Fruit fly (Drosophila melanogaster) whole organism, prepupa: Measurements from ENCODE around the gene CG18666.

Experiments
- CG10631 ChIP-seq: fragments of 200-800 bp; sonication (Bioruptor generic); optimal IDR thresholded peaks from 2 replicates; lab custom pipeline; 2016; ENCODE audit warnings: missing biosample characterization, missing genetic modification characterization
- CG10669 ChIP-seq: fragments of 200-800 bp; sonication (Bioruptor generic); optimal IDR thresholded peaks from 3 replicates; lab custom pipeline; 2018; ENCODE audit warnings: missing biosample characterization, mild to moderate bottlenecking, missing genetic modification characterization, moderate library complexity
- CG11294 ChIP-seq: fragments of 200-800 bp; sonication (Bioruptor generic); IDR thresholded peaks from 2 replicates; pipeline ENCODE4 v1.3.6; 2022; ENCODE audit warnings: missing biosample characterization, missing genetic modification characterization
- CG11762 ChIP-seq: fragments of 200-800 bp; sonication (Bioruptor generic); optimal IDR thresholded peaks from 3 replicates; lab custom pipeline; 2016; ENCODE audit warnings: missing biosample characterization, missing genetic modification characterization; ENCODE audit not compliant: insufficient read depth
- CG1621 ChIP-seq: fragments of 200-800 bp; sonication (Bioruptor generic); optimal IDR thresholded peaks from 3 replicates; lab custom pipeline; 2018; ENCODE audit warnings: missing biosample characterization, mild to moderate bottlenecking, missing genetic modification characterization
- CG16779 ChIP-seq: fragments of 200-800 bp; sonication (Bioruptor generic); optimal IDR thresholded peaks from 3 replicates; lab custom pipeline; 2017; ENCODE audit warnings: missing biosample characterization, mild to moderate bottlenecking, missing genetic modification characterization
- CG32006 ChIP-seq: fragments of 200-800 bp; sonication (Bioruptor generic); optimal IDR thresholded peaks from 3 replicates; lab custom pipeline; 2017; ENCODE audit warnings: missing biosample characterization, mild to moderate bottlenecking, missing genetic modification characterization
- CG34406 ChIP-seq: fragments of 200-800 bp; sonication (Bioruptor generic); optimal IDR thresholded peaks from 3 replicates; lab custom pipeline; 2016; ENCODE audit warnings: missing biosample characterization, missing genetic modification characterization
- CG3919 ChIP-seq: fragments of 200-800 bp; sonication (Bioruptor generic); optimal IDR thresholded peaks from 3 replicates; lab custom pipeline; 2016; ENCODE audit warnings: missing biosample characterization, missing genetic modification characterization
- CG6276 ChIP-seq: fragments of 200-800 bp; sonication (Bioruptor generic); optimal IDR thresholded peaks from 2 replicates; lab custom pipeline; 2017; ENCODE audit warnings: missing biosample characterization, mild to moderate bottlenecking, missing genetic modification characterization
- CG6808 ChIP-seq: fragments of 200-800 bp; sonication (Bioruptor generic); optimal IDR thresholded peaks from 3 replicates; lab custom pipeline; 2017; ENCODE audit warnings: missing biosample characterization, missing genetic modification characterization, mild to moderate bottlenecking, moderate library complexity, missing genetic modification reagents
- CG7368 ChIP-seq: fragments of 200-800 bp; sonication (Bioruptor generic); optimal IDR thresholded peaks from 3 replicates; lab custom pipeline; 2016; ENCODE audit warnings: missing biosample characterization, missing genetic modification characterization
- CG8119 ChIP-seq: fragments of 200-800 bp; sonication (Bioruptor generic); IDR thresholded peaks from 3 replicates; pipeline ENCODE4 v1.3.6; 2022; ENCODE audit warnings: missing biosample characterization, missing genetic modification characterization
- CG8319 ChIP-seq: fragments of 200-800 bp; sonication (Bioruptor generic); optimal IDR thresholded peaks from 3 replicates; lab custom pipeline; 2016; ENCODE audit warnings: missing biosample characterization, missing genetic modification characterization
- CG8632 ChIP-seq: fragments of 200-800 bp; sonication (Bioruptor generic); optimal IDR thresholded peaks from 3 replicates; lab custom pipeline; 2016; ENCODE audit warnings: missing biosample characterization, missing genetic modification characterization
- CG9139 ChIP-seq: fragments of 200-800 bp; sonication (Bioruptor generic); optimal IDR thresholded peaks from 3 replicates; lab custom pipeline; 2017; ENCODE audit warnings: missing biosample characterization, mild to moderate bottlenecking, missing genetic modification characterization
- Eip75B ChIP-seq: fragments of 200-800 bp; sonication (Bioruptor generic); optimal IDR thresholded peaks from 3 replicates; lab custom pipeline; 2016; ENCODE audit warnings: missing biosample characterization, missing genetic modification characterization
- Eip78C ChIP-seq: fragments of 200-800 bp; sonication (Bioruptor generic); peaks from one replicate; lab custom pipeline; 2016; ENCODE audit warnings: missing biosample characterization, missing genetic modification characterization
- Ets21C ChIP-seq: fragments of 200-800 bp; sonication (Bioruptor generic); optimal IDR thresholded peaks from 3 replicates; lab custom pipeline; 2016; ENCODE audit warnings: missing biosample characterization, missing genetic modification characterization
- Ets96B ChIP-seq: fragments of 200-800 bp; optimal IDR thresholded peaks from 2 replicates; lab custom pipeline; 2019; ENCODE audit warnings: missing biosample characterization, mild to moderate bottlenecking, missing genetic modification characterization, moderate library complexity
- Gug ChIP-seq: fragments of 200-800 bp; sonication (Bioruptor generic); IDR thresholded peaks from 2 replicates; pipeline ENCODE4 v1.3.6; 2022; ENCODE audit warnings: missing biosample characterization, missing genetic modification characterization
- Hr38 ChIP-seq: sonication (Bioruptor generic); optimal IDR thresholded peaks from 2 replicates; lab custom pipeline; 2016; ENCODE audit warnings: missing biosample characterization, missing genetic modification characterization
- Hr4 ChIP-seq: fragments of 200-800 bp; sonication (Bioruptor generic); optimal IDR thresholded peaks from 3 replicates; lab custom pipeline; 2016; ENCODE audit warnings: missing biosample characterization, missing genetic modification characterization
- Met ChIP-seq: fragments of 200-800 bp; sonication (Bioruptor generic); optimal IDR thresholded peaks from 3 replicates; lab custom pipeline; 2016; ENCODE audit warnings: missing biosample characterization, missing genetic modification characterization
- OdsH ChIP-seq: fragments of 200-800 bp; sonication (Bioruptor generic); optimal IDR thresholded peaks from 3 replicates; lab custom pipeline; 2016; ENCODE audit warnings: missing biosample characterization, missing genetic modification characterization
- Smox ChIP-seq: fragments of 200-800 bp; sonication (Bioruptor generic); optimal IDR thresholded peaks from 3 replicates; lab custom pipeline; 2016; ENCODE audit warnings: missing biosample characterization, missing genetic modification characterization
- Sox102F ChIP-seq: fragments of 200-800 bp; sonication (Bioruptor generic); optimal IDR thresholded peaks from 2 replicates; lab custom pipeline; 2016; ENCODE audit warnings: missing biosample characterization, mild to moderate bottlenecking, missing genetic modification characterization
- Sox14 ChIP-seq: fragments of 200-800 bp; sonication (Bioruptor generic); optimal IDR thresholded peaks from 3 replicates; lab custom pipeline; 2016; ENCODE audit warnings: missing biosample characterization, missing genetic modification characterization
- Sox15 ChIP-seq: fragments of 200-800 bp; sonication (Bioruptor generic); optimal IDR thresholded peaks from 3 replicates; lab custom pipeline; 2016; ENCODE audit warnings: missing biosample characterization, missing genetic modification characterization
- achi ChIP-seq: fragments of 200-800 bp; sonication (Bioruptor generic); optimal IDR thresholded peaks from 3 replicates; lab custom pipeline; 2016; ENCODE audit warnings: missing biosample characterization, missing genetic modification characterization
- acj6 ChIP-seq: fragments of 200-800 bp; sonication (Bioruptor generic); optimal IDR thresholded peaks from 3 replicates; lab custom pipeline; 2016; ENCODE audit warnings: missing biosample characterization, missing genetic modification characterization
- cyc ChIP-seq: fragments of 200-800 bp; sonication (Bioruptor generic); optimal IDR thresholded peaks from 3 replicates; lab custom pipeline; 2016; ENCODE audit warnings: missing biosample characterization, missing genetic modification characterization
- dac ChIP-seq: fragments of 200-800 bp; sonication (Bioruptor generic); optimal IDR thresholded peaks from 2 replicates; lab custom pipeline; 2017; ENCODE audit warnings: missing biosample characterization, mild to moderate bottlenecking, missing genetic modification characterization
- dsx ChIP-seq: fragments of 200-800 bp; optimal IDR thresholded peaks from 3 replicates; lab custom pipeline; 2019; ENCODE audit warnings: missing biosample characterization, mild to moderate bottlenecking, missing genetic modification characterization, moderate library complexity; ENCODE audit not compliant: poor library complexity, severe bottlenecking
- esn ChIP-seq: fragments of 200-800 bp; sonication (Bioruptor generic); optimal IDR thresholded peaks from 2 replicates; lab custom pipeline; 2016; ENCODE audit warnings: missing biosample characterization, mild to moderate bottlenecking, missing genetic modification characterization, moderate library complexity
- fd85E ChIP-seq: fragments of 200-800 bp; sonication (Bioruptor generic); optimal IDR thresholded peaks from 3 replicates; lab custom pipeline; 2016; ENCODE audit warnings: missing biosample characterization, missing genetic modification characterization
- fkh ChIP-seq: fragments of 200-800 bp; sonication (Bioruptor generic); optimal IDR thresholded peaks from 3 replicates; lab custom pipeline; 2017; ENCODE audit warnings: missing biosample characterization, mild to moderate bottlenecking, missing genetic modification characterization, moderate library complexity
- lz ChIP-seq: fragments of 200-800 bp; sonication (Bioruptor generic); optimal IDR thresholded peaks from 3 replicates; lab custom pipeline; 2016; ENCODE audit warnings: missing biosample characterization, missing genetic modification characterization
- net ChIP-seq: fragments of 200-800 bp; sonication (Bioruptor generic); optimal IDR thresholded peaks from 3 replicates; lab custom pipeline; 2016; ENCODE audit warnings: missing biosample characterization, missing genetic modification characterization
- pdm3 ChIP-seq: fragments of 200-800 bp; sonication (Bioruptor generic); optimal IDR thresholded peaks from 3 replicates; lab custom pipeline; 2016; ENCODE audit warnings: missing biosample characterization, missing genetic modification characterization
- salr ChIP-seq, 2 experiments: fragments of 200-800 bp; sonication (Bioruptor generic); optimal IDR thresholded peaks; 3 replicates each; lab custom pipeline; 2016 to 2018; ENCODE audit warnings: missing biosample characterization in 2 of 2, missing genetic modification characterization in 2 of 2, mild to moderate bottlenecking in 1 of 2
- ss ChIP-seq, 2 experiments: fragments of 200-800 bp; sonication (Bioruptor generic); optimal IDR thresholded peaks; 2 replicates in 1 of 2; 3 replicates in 1 of 2; lab custom pipeline; 2017 to 2018; ENCODE audit warnings: mild to moderate bottlenecking in 2 of 2, missing biosample characterization in 2 of 2, missing genetic modification characterization in 2 of 2, moderate library complexity in 1 of 2
- topi ChIP-seq: fragments of 200-800 bp; sonication (Bioruptor generic); optimal IDR thresholded peaks from 3 replicates; lab custom pipeline; 2016; ENCODE audit warnings: missing biosample characterization, missing genetic modification characterization
- vri ChIP-seq: fragments of 200-800 bp; sonication (Bioruptor generic); optimal IDR thresholded peaks from 3 replicates; lab custom pipeline; 2016; ENCODE audit warnings: missing biosample characterization, mild to moderate bottlenecking, missing genetic modification characterization

CG18666 gene

DNA sequence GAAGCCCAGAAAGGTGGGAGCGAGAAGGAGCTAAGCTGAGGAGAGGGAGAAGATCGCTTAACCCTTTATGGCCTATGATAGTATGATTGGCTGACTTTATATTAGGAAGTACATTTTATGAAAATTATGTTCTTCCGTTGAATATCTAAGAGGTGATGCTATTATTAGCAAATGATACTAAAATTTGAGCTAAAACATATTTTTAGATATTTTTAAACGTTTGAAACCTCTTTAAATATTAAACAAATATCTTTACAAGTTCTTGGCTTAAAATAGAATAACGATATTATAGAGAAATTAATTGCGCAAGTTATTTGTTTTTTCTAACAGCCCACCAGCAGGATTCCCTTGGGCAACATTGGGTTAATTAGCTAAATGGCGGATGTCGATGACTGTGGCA is 34.9 kb downstream of the CG18666 start (continued):
- peak; percentile 23 for TF ChIP-seq CG7368 (GFP tag; lab: Kevin White, UChicago)
- TF ChIP-seq Met (GFP tag; lab: Kevin White, UChicago): peak; percentile 40
- no peak for TF ChIP-seq vri (GFP tag; lab: Kevin White, UChicago)
- TF ChIP-seq CG34406 (GFP tag; lab: Kevin White, UChicago): peak; percentile 12
- peak; percentile 77 for TF ChIP-seq Ets96B (tag; lab: Kevin White, UChicago)
- TF ChIP-seq cyc (GFP tag; lab: Kevin White, UChicago): no peak
- TF ChIP-seq CG11762 (GFP tag; lab: Kevin White, UChicago): peak; percentile 42
- TF ChIP-seq Sox14 (GFP tag; lab: Kevin White, UChicago): peak; percentile 66
- TF ChIP-seq CG11294: 0 out of 2 replicates have a peak, but pooled peaks have one; percentile 31
- TF ChIP-seq Hr38 (GFP tag; lab: Kevin White, UChicago): no peak
- peak; percentile 5 for TF ChIP-seq CG1621 (tag; lab: Kevin White, UChicago)
- TF ChIP-seq topi (GFP tag; lab: Kevin White, UChicago): peak; percentile 37
- peak; percentile 91 for TF ChIP-seq Eip78C (GFP tag; lab: Kevin White, UChicago)
- TF ChIP-seq CG10631 (GFP tag; lab: Kevin White, UChicago): peak; percentile 69
- no peak for TF ChIP-seq CG9139 (GFP tag; lab: Kevin White, UChicago)
- peak; percentile 46 for TF ChIP-seq dsx (GFP tag; lab: Kevin White, UChicago)
- TF ChIP-seq lz (GFP tag; lab: Kevin White, UChicago): peak; percentile 9
- TF ChIP-seq Eip75B (GFP tag; lab: Kevin White, UChicago): peak; percentile 49
- peak; percentile 61 for TF ChIP-seq CG3919 (GFP tag; lab: Kevin White, UChicago)
- peak; percentile 66 for TF ChIP-seq achi (GFP tag; lab: Kevin White, UChicago)
- peak; percentile 42 for TF ChIP-seq Smox (GFP tag; lab: Kevin White, UChicago)
- TF ChIP-seq CG6808 (GFP tag; lab: Kevin White, UChicago): peak; percentile 85

dm6 chr2L:11070862-11071261 is 36.3 kb downstream of the CG18666 start, which contains the start of gene CG14915:
TSS of gene CG14915 (plus strand) at chr2L:11071027.
- TF ChIP-seq CG9139 (GFP tag; lab: Kevin White, UChicago) (no peak), OdsH (no peak), Sox15 (GFP tag; lab: Kevin White, UChicago) (no peak), Gug (GFP tag; lab: Robert Waterston, UW) (no peak), fd85E (GFP tag; lab: Kevin White, UChicago) (no peak), pdm3 (no peak)

dm6 chr2L:11072250-11072649 is 37.7 kb downstream of the CG18666 start:
- TF ChIP-seq Sox102F (GFP tag; lab: Kevin White, UChicago): peak; percentile 77
- peak; percentile 63 for TF ChIP-seq CG9139 (GFP tag; lab: Kevin White, UChicago)
- TF ChIP-seq Gug (GFP tag; lab: Robert Waterston, UW): no peak
- peak; percentile 68 to 74 for TF ChIP-seq ss (GFP tag; optimal IDR thresholded peaks at IDR 0.05; lab: Kevin White, UChicago)
- TF ChIP-seq CG10669 (GFP tag; lab: Kevin White, UChicago): peak; percentile 76
- TF ChIP-seq CG8632 (GFP tag; lab: Kevin White, UChicago): peak; percentile 46
- peak; percentile 80 for TF ChIP-seq cyc (GFP tag; lab: Kevin White, UChicago)
- TF ChIP-seq CG6276 (GFP tag; lab: Kevin White, UChicago): peak; percentile 8
- TF ChIP-seq net (GFP tag; lab: Kevin White, UChicago): peak; percentile 39
- peak; percentile 75 for TF ChIP-seq Eip75B (GFP tag; lab: Kevin White, UChicago)
- TF ChIP-seq salr (GFP tag; optimal IDR thresholded peaks at IDR 0.05; lab: Kevin White, UChicago): peak; percentile 17 to 60
- peak; percentile 47 for TF ChIP-seq Hr4 (GFP tag; lab: Kevin White, UChicago)
- TF ChIP-seq lz (GFP tag; lab: Kevin White, UChicago): peak; percentile 79
- peak; percentile 85 for TF ChIP-seq Sox14 (GFP tag; lab: Kevin White, UChicago)
- no peak for TF ChIP-seq CG16779 (tag; lab: Kevin White, UChicago)
- TF ChIP-seq esn (GFP tag; lab: Kevin White, UChicago): peak; percentile 82
- peak; percentile 65 for TF ChIP-seq CG1621 (tag; lab: Kevin White, UChicago)
- peak; percentile 71 for TF ChIP-seq vri (GFP tag; lab: Kevin White, UChicago)
- peak; percentile 64; the same call in 2 of the 3 replicates for TF ChIP-seq CG8119
- peak; percentile 28 for TF ChIP-seq CG8319 (GFP tag; lab: Kevin White, UChicago)
- no peak for TF ChIP-seq fkh (GFP tag; lab: Kevin White, UChicago)
- TF ChIP-seq dsx (GFP tag; lab: Kevin White, UChicago): peak; percentile 74
- peak; percentile 76 for TF ChIP-seq Smox (GFP tag; lab: Kevin White, UChicago)
- TF ChIP-seq dac: no peak
- TF ChIP-seq CG11294: no peak
- TF ChIP-seq fd85E (GFP tag; lab: Kevin White, UChicago): no peak
- TF ChIP-seq CG32006 (GFP tag; lab: Kevin White, UChicago): peak; percentile 53
- TF ChIP-seq Ets21C (GFP tag; lab: Kevin White, UChicago): peak; percentile 68
- peak; percentile 68 for TF ChIP-seq acj6 (GFP tag; lab: Kevin White, UChicago)
- peak; percentile 70 for TF ChIP-seq pdm3
- TF ChIP-seq CG34406 (GFP tag; lab: Kevin White, UChicago): peak; percentile 41
- TF ChIP-seq Hr38 (GFP tag; lab: Kevin White, UChicago): no peak
